Worm (Caenorhabditis elegans): Measurements from ENCODE around the gene mff-1.

ce11 chrX:12979747-12980146 is 7.3 kb downstream of the mff-1 start:
- TF ChIP-seq ets-7 (tag; optimal IDR thresholded peaks at IDR 0.05) (no peak), tra-4 (tag; optimal IDR thresholded peaks at IDR 0.05) (no peak), F13C5.2 (tag; optimal IDR thresholded peaks at IDR 0.05) (no peak), sea-1 (GFP tag; conservative IDR thresholded peaks at IDR 0.05) (no peak), ama-1 (optimal IDR thresholded peaks at IDR 0.05) (no peak), scrt-1 (GFP tag; IDR thresholded peaks at IDR 0.05) (no peak), pes-1 (GFP tag; IDR thresholded peaks at IDR 0.05) (no peak)

Measured in whole organism, early embryonic.